Worm (Caenorhabditis elegans) whole organism, L2 larva: Measurements from ENCODE around the gene K06A9.2.

Source experiments
- F13H6.1 ChIP-seq: sonication (generic microtip); optimal IDR thresholded peaks from 2 replicates; lab custom pipeline; 2016; ENCODE audit warnings: missing genetic modification characterization, missing compliant biosample characterization
- ZK546.5 ChIP-seq: sonication (generic microtip); optimal IDR thresholded peaks from 2 replicates; lab custom pipeline; 2017; ENCODE audit warnings: missing biosample characterization, missing genetic modification characterization
- ama-1 ChIP-seq: fragments of 150-350 bp; optimal IDR thresholded peaks from 2 replicates; lab custom pipeline; 2018; ENCODE audit warnings: inconsistent platforms
- ceh-82 ChIP-seq: fragments of 150-350 bp; optimal IDR thresholded peaks from 2 replicates; lab custom pipeline; 2014; ENCODE audit warnings: missing biosample characterization, missing genetic modification characterization
- gmeb-1 ChIP-seq: fragments of 150-350 bp; optimal IDR thresholded peaks from 2 replicates; lab custom pipeline; 2014; ENCODE audit warnings: missing biosample characterization, missing genetic modification characterization
- mab-5 ChIP-seq: fragments of 150-350 bp; optimal IDR thresholded peaks from 2 replicates; lab custom pipeline; 2014; ENCODE audit warnings: missing biosample characterization, missing genetic modification characterization
- mdl-1 ChIP-seq, 2 experiments: fragments of 150-350 bp in 1 of 2; sonication (generic microtip) in 1 of 2; optimal IDR thresholded peaks; 2 replicates each; lab custom pipeline; 2017; ENCODE audit warnings: missing biosample characterization in 2 of 2, missing genetic modification characterization in 2 of 2
- nhr-10 ChIP-seq: sonication (generic microtip); optimal IDR thresholded peaks from 2 replicates; lab custom pipeline; 2017; ENCODE audit warnings: missing biosample characterization, missing genetic modification characterization
- nhr-12 ChIP-seq: fragments of 150-350 bp; optimal IDR thresholded peaks from 2 replicates; lab custom pipeline; 2014; ENCODE audit warnings: missing biosample characterization, missing genetic modification characterization
- nhr-23 ChIP-seq: fragments of 150-350 bp; optimal IDR thresholded peaks from 2 replicates; lab custom pipeline; 2014; ENCODE audit warnings: missing biosample characterization, missing genetic modification reagents, missing genetic modification characterization
- nhr-6 ChIP-seq: fragments of 150-350 bp; optimal IDR thresholded peaks from 2 replicates; lab custom pipeline; 2014; ENCODE audit warnings: missing biosample characterization, missing genetic modification characterization
- sma-3 ChIP-seq: sonication (generic microtip); optimal IDR thresholded peaks from 2 replicates; lab custom pipeline; 2016; ENCODE audit warnings: missing genetic modification reagents, missing genetic modification characterization, missing compliant biosample characterization
- snpc-4 ChIP-seq: fragments of 150-350 bp; optimal IDR thresholded peaks from 2 replicates; lab custom pipeline; 2014; ENCODE audit warnings: missing biosample characterization, missing genetic modification characterization

DNA sequence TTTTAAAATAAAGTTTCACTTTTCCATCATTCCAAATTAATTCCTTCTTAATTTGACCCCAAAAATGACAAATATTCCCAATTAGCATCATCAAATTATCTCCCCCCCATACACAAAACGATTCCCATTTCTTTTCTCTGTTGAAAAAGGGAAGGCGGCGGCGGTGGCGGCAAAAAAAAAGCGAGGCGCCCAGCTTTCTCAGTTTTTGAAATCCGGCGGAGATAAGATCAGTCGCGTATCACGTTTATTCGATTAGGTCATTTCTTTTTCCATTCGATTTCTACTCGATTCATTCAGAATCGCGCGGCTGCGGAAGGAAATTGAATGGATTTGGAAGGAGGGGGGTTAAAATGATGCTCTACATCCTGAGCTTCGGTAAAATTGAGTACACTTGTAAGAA, 47.8 kb downstream of the K06A9.2 start:
- TF ChIP-seq mdl-1 (tag; optimal IDR thresholded peaks at IDR 0.05; lab: Kevin White, UChicago) (no peak), mab-5 (no peak), ZK546.5 (tag; lab: Kevin White, UChicago) (no peak), nhr-23 (no peak), gmeb-1 (no peak), ceh-82 (tag; lab: Kevin White, UChicago) (no peak), nhr-10 (tag; lab: Kevin White, UChicago) (no peak), nhr-6 (tag; lab: Kevin White, UChicago) (no peak), nhr-12 (no peak), F13H6.1 (tag; lab: Kevin White, UChicago) (no peak), snpc-4 (no peak), sma-3 (no peak), ama-1 (lab: Kevin White, UChicago) (no peak)
